Fruit fly (Drosophila melanogaster) whole organism, adult: ENCODE results near the gene CG31776.

Experiments
- CG7045 ChIP-seq: fragments of 200-800 bp; sonication (Bioruptor generic); optimal IDR thresholded peaks from 2 replicates; lab custom pipeline; 2017; ENCODE audit warnings: missing biosample characterization, mild to moderate bottlenecking, missing genetic modification characterization
- CG7101 ChIP-seq: fragments of 200-800 bp; sonication (Bioruptor generic); optimal IDR thresholded peaks from 2 replicates; lab custom pipeline; 2018; ENCODE audit warnings: missing biosample characterization, mild to moderate bottlenecking, missing genetic modification characterization, moderate library complexity
- Clk ChIP-seq: fragments of 200-800 bp; sonication (Bioruptor generic); optimal IDR thresholded peaks from 2 replicates; lab custom pipeline; 2017; ENCODE audit warnings: missing biosample characterization, missing genetic modification characterization
- Hr96 ChIP-seq: fragments of 200-800 bp; sonication (Bioruptor generic); optimal IDR thresholded peaks from 2 replicates; lab custom pipeline; 2016; ENCODE audit warnings: missing biosample characterization, missing genetic modification characterization
- cnc ChIP-seq, 2 experiments: fragments of >200 bp; optimal IDR thresholded peaks; 2 replicates each; lab custom pipeline; 2017
- ovo ChIP-seq: fragments of 200-800 bp; sonication (Bioruptor generic); optimal IDR thresholded peaks from 2 replicates; lab custom pipeline; 2016; ENCODE audit warnings: missing biosample characterization, missing genetic modification characterization
- toe ChIP-seq: fragments of 200-800 bp; sonication (Bioruptor generic); optimal IDR thresholded peaks from 2 replicates; lab custom pipeline; 2016; ENCODE audit warnings: missing biosample characterization, missing genetic modification characterization

DNA sequence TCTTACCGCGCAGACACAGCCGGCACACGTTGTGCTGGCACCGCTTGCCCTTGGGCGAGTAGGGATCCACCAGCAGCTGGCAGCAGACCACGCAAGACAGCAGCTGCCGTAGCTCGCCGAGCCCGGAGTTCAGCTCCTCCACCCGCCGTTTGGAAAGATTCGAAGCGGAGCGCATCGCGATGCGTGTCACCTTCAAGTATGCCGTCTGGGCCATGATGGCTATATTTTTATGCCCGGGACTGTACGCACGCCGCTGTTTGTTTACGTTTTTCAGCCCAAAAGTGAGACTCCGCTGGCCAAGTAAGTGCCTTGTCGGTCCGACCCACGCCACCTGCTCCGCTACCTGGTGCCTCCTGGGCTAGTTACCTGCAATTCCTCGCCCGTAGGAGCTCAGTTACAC lies 4.6 kb upstream of the CG31776 start:
- TF ChIP-seq Clk (no peak), cnc (optimal IDR thresholded peaks at IDR 0.05; lab: Kevin White, UChicago) (no peak), CG7101 (tag; lab: Kevin White, UChicago) (no peak), CG7045 (no peak), Hr96 (GFP tag; lab: Kevin White, UChicago) (no peak), ovo (GFP tag; lab: Kevin White, UChicago) (no peak), toe (GFP tag; lab: Kevin White, UChicago) (no peak)
